Fruit fly (Drosophila melanogaster) whole organism, pupa: ENCODE results near the gene CG15025.

ENCODE experiments used
- CG12605 ChIP-seq: fragments of 200-800 bp; sonication (Bioruptor generic); IDR thresholded peaks from 2 replicates; pipeline ENCODE4 v1.3.6; 2022; ENCODE audit warnings: missing biosample characterization, missing genetic modification characterization
- CG17806 ChIP-seq: fragments of 200-800 bp; sonication (Bioruptor generic); optimal IDR thresholded peaks from 2 replicates; lab custom pipeline; 2018; ENCODE audit warnings: missing biosample characterization, mild to moderate bottlenecking, missing genetic modification characterization, moderate library complexity
- CG32121 ChIP-seq: fragments of 200-800 bp; sonication (Bioruptor generic); IDR thresholded peaks from 2 replicates; pipeline ENCODE4 v1.3.6; 2022; ENCODE audit warnings: missing biosample characterization, missing genetic modification characterization
- CG34367 ChIP-seq: fragments of 200-800 bp; sonication (Bioruptor generic); optimal IDR thresholded peaks from 2 replicates; lab custom pipeline; 2018; ENCODE audit warnings: missing biosample characterization, mild to moderate bottlenecking, missing genetic modification characterization
- EcR ChIP-seq: fragments of 200-800 bp; sonication (Bioruptor generic); optimal IDR thresholded peaks from 3 replicates; lab custom pipeline; 2019; ENCODE audit warnings: missing biosample characterization, missing genetic modification characterization, mild to moderate bottlenecking, moderate library complexity, missing genetic modification reagents
- Pif1A ChIP-seq: fragments of 200-800 bp; sonication (Bioruptor generic); optimal IDR thresholded peaks from 3 replicates; lab custom pipeline; 2016; ENCODE audit warnings: missing biosample characterization, missing genetic modification characterization
- Snoo ChIP-seq: fragments of 200-800 bp; sonication (Bioruptor generic); optimal IDR thresholded peaks from 3 replicates; lab custom pipeline; 2017; ENCODE audit warnings: missing biosample characterization, mild to moderate bottlenecking, missing genetic modification characterization, inconsistent platforms
- rn ChIP-seq: fragments of 200-800 bp; sonication (Bioruptor generic); IDR thresholded peaks from 2 replicates; pipeline ENCODE4 v1.3.6; 2022; ENCODE audit warnings: missing biosample characterization, missing genetic modification characterization

DNA sequence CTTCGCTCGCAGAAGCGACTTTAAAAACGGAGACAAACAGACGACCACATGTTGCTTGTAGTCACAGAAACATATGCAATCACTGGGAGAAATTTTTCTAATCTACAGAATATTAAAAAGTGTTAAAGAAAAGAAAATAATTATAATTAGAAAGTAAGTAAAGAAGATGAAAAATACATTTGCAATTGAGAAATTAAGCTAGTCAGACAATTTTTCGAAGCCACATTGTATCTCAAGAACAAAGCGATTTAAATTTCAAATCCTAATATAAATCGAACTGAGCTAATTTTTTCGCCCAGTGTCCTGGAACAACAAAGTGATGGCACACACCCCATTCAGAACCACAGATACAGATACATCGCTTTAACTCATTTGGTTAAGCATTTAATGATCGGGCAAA, 25.6 kb downstream of the CG15025 start:
- TF ChIP-seq EcR (no peak), CG12605 (no peak), rn (GFP tag; lab: Robert Waterston, UW) (no peak), Snoo (tag; lab: Kevin White, UChicago) (peak; percentile 46), CG32121 (GFP tag; lab: Robert Waterston, UW) (peak; percentile 22; the same call in 1 of the 2 replicates), CG34367 (tag; lab: Kevin White, UChicago) (peak; percentile 49), CG17806 (tag; lab: Kevin White, UChicago) (peak; percentile 65), Pif1A (GFP tag; lab: Kevin White, UChicago) (peak; percentile 44)
